Worm (Caenorhabditis elegans) whole organism, L1 larva: ENCODE measurements around the gene K01F9.2.

Source experiments
- C16A3.4 ChIP-seq: fragments of 150-350 bp; optimal IDR thresholded peaks from 2 replicates; lab custom pipeline; 2014; ENCODE audit warnings: missing biosample characterization, missing genetic modification characterization
- aha-1 ChIP-seq: fragments of 150-350 bp; optimal IDR thresholded peaks from 2 replicates; lab custom pipeline; 2014; ENCODE audit warnings: missing biosample characterization, missing genetic modification characterization
- alr-1 ChIP-seq: fragments of 200-800 bp; sonication (Bioruptor generic); optimal IDR thresholded peaks from 2 replicates; lab custom pipeline; 2018; ENCODE audit warnings: borderline replicate concordance, mild to moderate bottlenecking, missing genetic modification characterization, missing compliant biosample characterization
- blmp-1 ChIP-seq: fragments of 150-350 bp; optimal IDR thresholded peaks from 2 replicates; lab custom pipeline; 2014; ENCODE audit warnings: missing biosample characterization, missing genetic modification characterization
- ceh-88 ChIP-seq: fragments of 200-800 bp; sonication (Bioruptor generic); IDR thresholded peaks from 2 replicates; pipeline ENCODE4 v1.3.6; 2022; ENCODE audit warnings: missing genetic modification characterization, missing compliant biosample characterization
- ceh-90 ChIP-seq: sonication (generic microtip); optimal IDR thresholded peaks from 2 replicates; lab custom pipeline; 2016; ENCODE audit warnings: missing genetic modification characterization, missing compliant biosample characterization
- ces-1 ChIP-seq: fragments of 150-350 bp; optimal IDR thresholded peaks from 2 replicates; lab custom pipeline; 2014; ENCODE audit warnings: missing biosample characterization, missing genetic modification reagents, missing genetic modification characterization
- dpl-1 ChIP-seq, 3 experiments: fragments of 150-350 bp in 2 of 3; sonication (generic microtip) in 1 of 3; optimal IDR thresholded peaks; 2 replicates each; lab custom pipeline; 2014 to 2017; ENCODE audit warnings: missing biosample characterization in 3 of 3, missing genetic modification characterization in 3 of 3, missing genetic modification reagents in 3 of 3
- egl-13 ChIP-seq: sonication (generic microtip); optimal IDR thresholded peaks from 2 replicates; lab custom pipeline; 2016; ENCODE audit warnings: missing genotype, missing genetic modification reagents, missing genetic modification characterization, missing compliant biosample characterization
- egl-27 ChIP-seq, 2 experiments: fragments of 150-350 bp in 1 of 2; sonication (generic microtip); optimal IDR thresholded peaks; 3 replicates each; lab custom pipeline; 2017 to 2018; ENCODE audit warnings: missing biosample characterization in 2 of 2, missing genetic modification characterization in 2 of 2, missing genetic modification reagents in 2 of 2
- ets-5 ChIP-seq: fragments of 200-800 bp; sonication (Bioruptor generic); IDR thresholded peaks from 2 replicates; pipeline ENCODE4 v1.3.6; 2022; ENCODE audit warnings: missing genetic modification characterization, missing compliant biosample characterization
- fkh-8 ChIP-seq: sonication (generic microtip); optimal IDR thresholded peaks from 2 replicates; lab custom pipeline; 2016; ENCODE audit warnings: mild to moderate bottlenecking, missing genetic modification characterization, missing compliant biosample characterization
- fos-1 ChIP-seq: fragments of 150-350 bp; optimal IDR thresholded peaks from 2 replicates; lab custom pipeline; 2014; ENCODE audit warnings: missing biosample characterization, missing genetic modification characterization
- hlh-17 ChIP-seq: fragments of 200-800 bp; sonication (Bioruptor generic); optimal IDR thresholded peaks from 2 replicates; lab custom pipeline; 2018; ENCODE audit warnings: missing genetic modification characterization, mild to moderate bottlenecking, missing compliant biosample characterization, moderate library complexity, borderline replicate concordance
- irx-1 ChIP-seq: sonication (generic microtip); optimal IDR thresholded peaks from 2 replicates; lab custom pipeline; 2016; ENCODE audit warnings: missing genetic modification characterization, missing compliant biosample characterization
- lin-13 ChIP-seq: fragments of 150-350 bp; optimal IDR thresholded peaks from 2 replicates; lab custom pipeline; 2014; ENCODE audit warnings: missing biosample characterization, missing genetic modification reagents, missing genetic modification characterization
- lin-15B ChIP-seq: fragments of 150-350 bp; sonication (generic microtip); optimal IDR thresholded peaks from 3 replicates; lab custom pipeline; 2014; ENCODE audit warnings: missing biosample characterization, missing genetic modification characterization
- lin-39 ChIP-seq: fragments of 150-350 bp; optimal IDR thresholded peaks from 2 replicates; lab custom pipeline; 2014; ENCODE audit warnings: missing biosample characterization, missing genetic modification reagents, missing genetic modification characterization
- lsy-2 ChIP-seq, 2 experiments: fragments of 150-350 bp; optimal IDR thresholded peaks; 2 replicates each; lab custom pipeline; 2014; ENCODE audit warnings: missing biosample characterization in 2 of 2, missing genetic modification characterization in 2 of 2
- mab-9 ChIP-seq: fragments of 200-800 bp; sonication (Bioruptor generic); IDR thresholded peaks from 2 replicates; pipeline ENCODE4 v1.3.6; 2022; ENCODE audit warnings: missing genetic modification reagents, missing genetic modification characterization, missing compliant biosample characterization
- mdl-1 ChIP-seq, 2 experiments: fragments of 150-350 bp; optimal IDR thresholded peaks; 2 replicates each; lab custom pipeline; 2014 to 2017; ENCODE audit warnings: missing biosample characterization in 2 of 2, missing genetic modification characterization in 2 of 2, inconsistent platforms in 1 of 2
- mep-1 ChIP-seq: fragments of 150-350 bp; optimal IDR thresholded peaks from 2 replicates; lab custom pipeline; 2014; ENCODE audit warnings: missing biosample characterization, missing genetic modification characterization
- nhr-11 ChIP-seq: fragments of 150-350 bp; optimal IDR thresholded peaks from 2 replicates; lab custom pipeline; 2014; ENCODE audit warnings: missing biosample characterization, missing genetic modification characterization
- nhr-12 ChIP-seq: sonication (generic microtip); optimal IDR thresholded peaks from 2 replicates; lab custom pipeline; 2017; ENCODE audit warnings: missing biosample characterization, missing genetic modification characterization
- nhr-19 ChIP-seq: fragments of 200-800 bp; sonication (Bioruptor generic); conservative IDR thresholded peaks from 2 replicates; pipeline ENCODE4 v1.3.6; 2022; ENCODE audit warnings: missing genetic modification characterization, missing compliant biosample characterization
- nhr-237 ChIP-seq: fragments of 150-350 bp; optimal IDR thresholded peaks from 2 replicates; lab custom pipeline; 2014; ENCODE audit warnings: missing biosample characterization, missing genetic modification characterization
- nhr-28 ChIP-seq: fragments of 150-350 bp; optimal IDR thresholded peaks from 2 replicates; lab custom pipeline; 2014; ENCODE audit warnings: missing biosample characterization, missing genetic modification characterization
- nhr-47 ChIP-seq: sonication (generic microtip); optimal IDR thresholded peaks from 2 replicates; lab custom pipeline; 2016; ENCODE audit warnings: mild to moderate bottlenecking, missing genetic modification characterization, moderate library complexity, missing compliant biosample characterization
- nhr-71 ChIP-seq: sonication (generic microtip); optimal IDR thresholded peaks from 2 replicates; lab custom pipeline; 2016; ENCODE audit warnings: mild to moderate bottlenecking, missing genetic modification characterization, moderate library complexity, missing compliant biosample characterization
- nhr-76 ChIP-seq: sonication (generic microtip); optimal IDR thresholded peaks from 2 replicates; lab custom pipeline; 2017; ENCODE audit warnings: missing biosample characterization, missing genetic modification characterization
- nhr-85 ChIP-seq: sonication (generic microtip); peaks from one replicate; lab custom pipeline; 2016; ENCODE audit warnings: missing genetic modification characterization, inconsistent platforms, missing compliant biosample characterization
- rnt-1 ChIP-seq: sonication (generic microtip); optimal IDR thresholded peaks from 2 replicates; lab custom pipeline; 2016; ENCODE audit warnings: mild to moderate bottlenecking, missing genetic modification characterization, moderate library complexity, missing compliant biosample characterization
- skn-1 ChIP-seq: fragments of 150-350 bp; optimal IDR thresholded peaks from 2 replicates; lab custom pipeline; 2014; ENCODE audit warnings: missing biosample characterization, missing genetic modification characterization
- snpc-4 ChIP-seq: fragments of 150-350 bp; optimal IDR thresholded peaks from 2 replicates; lab custom pipeline; 2014; ENCODE audit warnings: missing biosample characterization, missing genetic modification characterization
- snu-23 ChIP-seq: sonication (generic microtip); optimal IDR thresholded peaks from 2 replicates; lab custom pipeline; 2016; ENCODE audit warnings: missing genetic modification characterization, missing compliant biosample characterization
- sptf-1 ChIP-seq: fragments of 150-350 bp; optimal IDR thresholded peaks from 2 replicates; lab custom pipeline; 2014; ENCODE audit warnings: missing biosample characterization, missing genetic modification characterization
- swsn-7 ChIP-seq: sonication (generic microtip); optimal IDR thresholded peaks from 2 replicates; lab custom pipeline; 2016; ENCODE audit warnings: missing genetic modification characterization, missing compliant biosample characterization
- tbx-2 ChIP-seq: sonication (generic microtip); optimal IDR thresholded peaks from 2 replicates; lab custom pipeline; 2016; ENCODE audit warnings: missing genetic modification characterization, missing compliant biosample characterization
- tlp-1 ChIP-seq: fragments of 150-350 bp; optimal IDR thresholded peaks from 2 replicates; lab custom pipeline; 2014; ENCODE audit warnings: missing biosample characterization, missing genetic modification characterization
- unc-30 ChIP-seq: sonication (generic microtip); optimal IDR thresholded peaks from 2 replicates; lab custom pipeline; 2017; ENCODE audit warnings: missing biosample characterization, missing genetic modification characterization
- unc-62 ChIP-seq: fragments of 150-350 bp; optimal IDR thresholded peaks from 2 replicates; lab custom pipeline; 2014; ENCODE audit warnings: missing biosample characterization, missing genetic modification reagents, missing genetic modification characterization
- unc-98 ChIP-seq: fragments of 200-800 bp; sonication (Bioruptor generic); IDR thresholded peaks from 2 replicates; pipeline ENCODE4 v1.3.6; 2022; ENCODE audit warnings: missing genetic modification characterization, missing compliant biosample characterization
- vab-15 ChIP-seq: sonication (generic microtip); optimal IDR thresholded peaks from 2 replicates; lab custom pipeline; 2017; ENCODE audit warnings: missing genotype, mild to moderate bottlenecking, missing genetic modification characterization, missing compliant biosample characterization
- xbp-1 ChIP-seq: sonication (generic microtip); optimal IDR thresholded peaks from 2 replicates; lab custom pipeline; 2016; ENCODE audit warnings: missing genetic modification characterization, missing compliant biosample characterization
- ztf-11 ChIP-seq, 2 experiments: sonication (generic microtip); optimal IDR thresholded peaks; 2 replicates each; lab custom pipeline; 2016 to 2017; ENCODE audit warnings: missing genetic modification characterization in 2 of 2, missing biosample characterization in 1 of 2, missing compliant biosample characterization in 1 of 2
- ztf-4 ChIP-seq: fragments of 150-350 bp; optimal IDR thresholded peaks from 2 replicates; lab custom pipeline; 2014; ENCODE audit warnings: missing biosample characterization, missing genetic modification characterization

The K01F9.2 gene

ce11 chrIII:8894782-8895181, 17.9 kb upstream of the K01F9.2 start, which contains the start of gene asna-1:
TSS of gene asna-1 (plus strand) at chrIII:8895082.
- TF ChIP-seq snu-23 (GFP tag; lab: Kevin White, UChicago) (no peak), nhr-28 (tag; lab: Kevin White, UChicago) (no peak), mab-9 (no peak), lin-39 (tag; lab: Kevin White, UChicago) (no peak), rnt-1 (tag; lab: Kevin White, UChicago) (no peak), mdl-1 (tag; optimal IDR thresholded peaks at IDR 0.05; lab: Kevin White, UChicago) (no peak), egl-27 (tag; optimal IDR thresholded peaks at IDR 0.05; lab: Kevin White, UChicago) (no peak), nhr-11 (tag; lab: Kevin White, UChicago) (no peak), lsy-2 (tag; optimal IDR thresholded peaks at IDR 0.05; lab: Kevin White, UChicago) (no peak), nhr-12 (tag; lab: Kevin White, UChicago) (no peak), irx-1 (tag; lab: Kevin White, UChicago) (no peak), C16A3.4 (tag; lab: Kevin White, UChicago) (no peak), nhr-19 (GFP tag; lab: Robert Waterston, UW) (no peak), sptf-1 (tag; lab: Kevin White, UChicago) (no peak)

DNA sequence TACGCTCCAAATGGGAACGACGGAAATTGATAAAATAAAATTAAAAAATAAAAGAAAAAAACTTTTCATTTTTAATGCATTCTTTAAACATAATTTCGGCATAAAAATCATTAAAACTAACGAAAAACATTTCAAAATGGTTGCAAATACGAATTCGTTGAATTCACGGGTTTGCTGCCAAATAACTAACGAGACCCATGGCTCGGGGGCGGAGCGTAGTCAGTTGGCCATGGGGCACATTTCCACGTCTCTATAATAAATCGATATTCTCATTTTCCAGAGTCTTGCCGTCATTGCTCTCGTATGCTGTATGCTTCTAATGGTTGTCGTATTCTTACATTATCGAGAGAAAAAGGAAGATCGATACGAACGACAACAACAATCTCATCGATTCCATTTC, 16.5 kb upstream of the K01F9.2 start, which contains the start of gene ZK637.4:
Gene ZK637.4 (plus strand): TSS at position 301 of the 400 bp plus-strand sequence.
- TF ChIP-seq ceh-88 (GFP tag; lab: Robert Waterston, UW) = no peak
- no peak for TF ChIP-seq nhr-76 (tag; lab: Kevin White, UChicago)
- no peak for TF ChIP-seq nhr-11 (tag; lab: Kevin White, UChicago)
- TF ChIP-seq snu-23 (GFP tag; lab: Kevin White, UChicago) = no peak
- TF ChIP-seq hlh-17 = no peak
- TF ChIP-seq C16A3.4 (tag; lab: Kevin White, UChicago) = no peak
- TF ChIP-seq skn-1 = no peak
- no peak for TF ChIP-seq nhr-47 (tag; lab: Kevin White, UChicago)
- no peak for TF ChIP-seq alr-1 (tag; lab: Kevin White, UChicago)
- TF ChIP-seq nhr-28 (tag; lab: Kevin White, UChicago) = no peak
- TF ChIP-seq egl-13 = no peak
- TF ChIP-seq nhr-71 = no peak
- TF ChIP-seq ztf-11 (tag; optimal IDR thresholded peaks at IDR 0.05; lab: Kevin White, UChicago) = no peak
- no peak for TF ChIP-seq lin-13 (GFP tag; lab: Kevin White, UChicago)
- TF ChIP-seq unc-30 (tag; lab: Kevin White, UChicago) = no peak
- no peak for TF ChIP-seq unc-62 (GFP tag; lab: Kevin White, UChicago)
- TF ChIP-seq mdl-1 (tag; optimal IDR thresholded peaks at IDR 0.05; lab: Kevin White, UChicago) = no peak

DNA sequence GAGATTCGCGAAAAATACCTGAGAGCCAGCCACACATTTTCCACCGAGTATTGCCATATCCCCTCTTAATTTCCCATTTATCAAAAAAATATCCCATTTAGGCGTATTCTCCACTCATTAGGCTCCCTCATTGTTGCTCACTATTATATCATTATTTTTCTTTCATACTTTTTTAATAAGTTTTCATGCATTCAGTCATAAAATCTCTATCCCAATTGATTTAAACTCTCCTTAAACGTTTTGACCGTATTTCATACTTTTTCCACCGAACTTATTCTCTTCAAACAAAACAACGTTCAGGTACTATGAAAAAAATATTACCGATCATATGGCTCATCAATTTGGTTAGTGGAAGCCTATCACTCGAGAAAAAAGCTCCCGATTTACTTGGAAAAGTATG, 13.0 kb upstream of the K01F9.2 start, which contains the start of gene lnkn-1:
Gene lnkn-1 (plus strand): TSS at position 301 of the 400 bp plus-strand sequence.
- peak; percentile 18 for TF ChIP-seq nhr-85 (tag; lab: Kevin White, UChicago)
- TF ChIP-seq ces-1 = no peak

DNA sequence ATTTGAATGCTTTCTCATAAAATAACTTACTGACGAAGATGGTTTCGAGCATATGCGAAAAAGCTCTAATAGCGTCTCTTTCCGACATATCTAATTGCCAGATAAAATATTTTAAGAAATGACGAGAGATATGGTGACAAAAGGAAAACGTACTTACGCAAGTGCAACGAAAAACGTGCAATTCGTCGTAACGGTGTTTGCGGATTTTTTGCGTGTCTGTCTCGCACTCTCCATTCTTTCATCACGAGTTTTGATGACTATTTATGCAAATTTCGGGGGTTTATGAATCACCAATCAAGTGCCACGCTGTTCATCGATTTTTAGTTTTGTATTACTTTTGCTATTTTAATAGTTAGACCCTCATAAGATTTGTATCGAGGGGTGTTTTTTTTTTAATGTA, 12.0 kb upstream of the K01F9.2 start, which contains the start of gene ZK637.14:
Gene ZK637.14 (minus strand): TSS at position 201 of the 400 bp plus-strand sequence.
- TF ChIP-seq snu-23 (GFP tag; lab: Kevin White, UChicago) = peak; percentile 76
- TF ChIP-seq alr-1 (tag; lab: Kevin White, UChicago) = no peak
- TF ChIP-seq nhr-28 (tag; lab: Kevin White, UChicago) = no peak
- TF ChIP-seq tlp-1 = no peak
- TF ChIP-seq fkh-8 (tag; lab: Kevin White, UChicago) = peak; percentile 60
- no peak for TF ChIP-seq ztf-4 (tag; lab: Kevin White, UChicago)
- TF ChIP-seq dpl-1 (GFP tag; optimal IDR thresholded peaks at IDR 0.05; lab: Kevin White, UChicago) = peak; percentile 60 to 69 (median 60)
- no peak for TF ChIP-seq nhr-237
- TF ChIP-seq lin-15B (tag; lab: Kevin White, UChicago) = no peak
- TF ChIP-seq xbp-1 (tag; lab: Kevin White, UChicago) = peak; percentile 33
- TF ChIP-seq vab-15 (tag; lab: Kevin White, UChicago) = no peak
- peak; percentile 51 for TF ChIP-seq nhr-19 (GFP tag; lab: Robert Waterston, UW)
- TF ChIP-seq snpc-4 (tag; lab: Kevin White, UChicago) = no peak
- no peak for TF ChIP-seq ceh-90 (tag; lab: Kevin White, UChicago)
- TF ChIP-seq lsy-2 (tag; optimal IDR thresholded peaks at IDR 0.05; lab: Kevin White, UChicago) = peak; percentile 69 to 73
- no peak for TF ChIP-seq lin-39 (tag; lab: Kevin White, UChicago)
- TF ChIP-seq mep-1 (tag; lab: Kevin White, UChicago) = peak; percentile 87
- no peak for TF ChIP-seq blmp-1 (tag; lab: Kevin White, UChicago)
- TF ChIP-seq unc-98 (GFP tag; lab: Robert Waterston, UW) = no peak
- TF ChIP-seq tbx-2 (tag; lab: Kevin White, UChicago) = peak; percentile 20
- TF ChIP-seq fos-1 (tag; lab: Kevin White, UChicago) = peak; percentile 25
- no peak for TF ChIP-seq aha-1 (tag; lab: Kevin White, UChicago)
- no peak for TF ChIP-seq unc-30 (tag; lab: Kevin White, UChicago)
- no peak for TF ChIP-seq unc-62 (GFP tag; lab: Kevin White, UChicago)
- TF ChIP-seq egl-27 (tag; optimal IDR thresholded peaks at IDR 0.05; lab: Kevin White, UChicago) = no peak
- peak; percentile 55 for TF ChIP-seq swsn-7 (tag; lab: Kevin White, UChicago)
- TF ChIP-seq ets-5 (GFP tag; lab: Robert Waterston, UW) = no peak
- peak; percentile 56 for TF ChIP-seq nhr-47 (tag; lab: Kevin White, UChicago)
